Worm (Caenorhabditis elegans): ENCODE measurements around the gene C50D2.7.

DNA sequence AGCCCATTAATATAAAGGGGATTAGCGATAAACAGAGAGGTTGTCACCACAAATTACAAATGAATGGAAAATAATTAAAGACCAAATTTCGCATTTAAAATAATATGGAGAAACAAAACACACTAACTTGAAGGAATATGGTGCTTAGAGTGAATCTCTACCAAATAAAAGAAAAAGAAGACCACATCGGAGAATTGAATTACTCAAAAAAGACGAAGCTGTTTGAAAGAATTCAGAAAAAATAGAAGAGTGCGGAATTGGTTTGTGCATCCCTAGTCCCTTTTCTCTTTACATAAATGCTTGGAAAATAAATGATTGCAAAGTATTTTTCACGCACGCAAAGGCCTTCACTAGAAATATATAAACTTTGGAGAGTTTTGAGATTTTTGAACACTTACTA is 21.2 kb downstream of the C50D2.7 start:
- TF ChIP-seq ztf-4 (tag; optimal IDR thresholded peaks at IDR 0.05) (no peak), blmp-1 (tag; optimal IDR thresholded peaks at IDR 0.05; ENCODE audit: insufficient read depth) (no peak)
